Worm (Caenorhabditis elegans) whole organism, L4/young adult: ENCODE data around the gene fzr-1.

Experiments used
- W03F9.2 ChIP-seq: fragments of 150-350 bp; optimal IDR thresholded peaks from 2 replicates; lab custom pipeline; 2014; ENCODE audit warnings: missing biosample characterization, missing genetic modification characterization
- dao-5 ChIP-seq: sonication (generic microtip); optimal IDR thresholded peaks from 2 replicates; lab custom pipeline; 2016; ENCODE audit warnings: missing genotype, missing genetic modification characterization, moderate library complexity, missing compliant biosample characterization
- him-1 ChIP-seq: sonication (generic microtip); optimal IDR thresholded peaks from 2 replicates; lab custom pipeline; 2016; ENCODE audit warnings: missing genotype, missing genetic modification reagents, missing genetic modification characterization, missing compliant biosample characterization

- TF ChIP-seq him-1 (tag; lab: Kevin White, UChicago): no peak
- no peak for TF ChIP-seq dao-5 (tag; lab: Kevin White, UChicago)
- no peak for TF ChIP-seq W03F9.2 (tag; lab: Kevin White, UChicago)
Measured at ce11 chrII:9617902-9618245, 26.4 kb downstream of the fzr-1 start.
